Worm (Caenorhabditis elegans) whole organism, mixed stage, embryonic: ENCODE data around the gene F59D12.3.

Source experiments
- blmp-1 ChIP-seq: fragments of 150-350 bp; optimal IDR thresholded peaks from 2 replicates; lab custom pipeline; 2014; ENCODE audit warnings: missing biosample characterization, missing genetic modification characterization
- cnd-1 ChIP-seq: fragments of 200-800 bp; sonication (Bioruptor generic); optimal IDR thresholded peaks from 2 replicates; lab custom pipeline; 2018; ENCODE audit warnings: mild to moderate bottlenecking, missing genetic modification characterization, missing compliant biosample characterization
- elt-1 ChIP-seq: sonication (generic microtip); optimal IDR thresholded peaks from 2 replicates; lab custom pipeline; 2017; ENCODE audit warnings: missing genetic modification characterization, mild to moderate bottlenecking, missing compliant biosample characterization, antibody characterized with exemption, moderate library complexity, borderline replicate concordance; ENCODE audit not compliant: insufficient read depth
- hlh-1 ChIP-seq: fragments of 150-350 bp; optimal IDR thresholded peaks from 2 replicates; lab custom pipeline; 2014; ENCODE audit warnings: missing biosample characterization, missing genetic modification reagents, missing genetic modification characterization
- lin-13 ChIP-seq: fragments of 150-350 bp; optimal IDR thresholded peaks from 2 replicates; lab custom pipeline; 2014; ENCODE audit warnings: missing biosample characterization, missing genetic modification characterization
- mab-5 ChIP-seq: fragments of 150-350 bp; optimal IDR thresholded peaks from 2 replicates; lab custom pipeline; 2014; ENCODE audit warnings: missing biosample characterization, missing genetic modification characterization
- nhr-12 ChIP-seq: fragments of 150-350 bp; optimal IDR thresholded peaks from 2 replicates; lab custom pipeline; 2014; ENCODE audit warnings: missing biosample characterization, missing genetic modification characterization
- nhr-28 ChIP-seq: fragments of 150-350 bp; optimal IDR thresholded peaks from 2 replicates; lab custom pipeline; 2014; ENCODE audit warnings: missing biosample characterization, missing genetic modification characterization
- nhr-76 ChIP-seq: sonication (generic microtip); optimal IDR thresholded peaks from 2 replicates; lab custom pipeline; 2017; ENCODE audit warnings: missing biosample characterization, missing genetic modification characterization
- snpc-4 ChIP-seq: fragments of 150-350 bp; optimal IDR thresholded peaks from 2 replicates; lab custom pipeline; 2014; ENCODE audit warnings: missing biosample characterization, missing genetic modification characterization
- unc-62 ChIP-seq: fragments of 150-350 bp; optimal IDR thresholded peaks from 2 replicates; lab custom pipeline; 2014; ENCODE audit warnings: missing biosample characterization, missing genetic modification reagents, missing genetic modification characterization
- ztf-11 ChIP-seq: fragments of 150-350 bp; optimal IDR thresholded peaks from 2 replicates; lab custom pipeline; 2014; ENCODE audit warnings: missing biosample characterization, missing genetic modification characterization

- no peak for TF ChIP-seq elt-1 (tag; lab: Kevin White, UChicago)
- no peak for TF ChIP-seq nhr-76 (tag; lab: Kevin White, UChicago)
- no peak for TF ChIP-seq nhr-12 (tag; lab: Kevin White, UChicago)
- no peak for TF ChIP-seq nhr-28
- no peak for TF ChIP-seq hlh-1 (tag; lab: Kevin White, UChicago)
- TF ChIP-seq cnd-1 (tag; lab: Kevin White, UChicago) = peak; percentile 27
- TF ChIP-seq snpc-4 (tag; lab: Kevin White, UChicago) = no peak
- TF ChIP-seq ztf-11 = no peak
- TF ChIP-seq lin-13 (tag; lab: Kevin White, UChicago) = no peak
- TF ChIP-seq unc-62 (GFP tag; lab: Kevin White, UChicago) = no peak
- TF ChIP-seq mab-5 (tag; lab: Kevin White, UChicago) = no peak
- no peak for TF ChIP-seq blmp-1
Measured at ce11 chrX:15653196-15653595, 2.4 kb upstream of the F59D12.3 start.
